Worm (Caenorhabditis elegans): ENCODE results near the gene C18H9.6.

DNA sequence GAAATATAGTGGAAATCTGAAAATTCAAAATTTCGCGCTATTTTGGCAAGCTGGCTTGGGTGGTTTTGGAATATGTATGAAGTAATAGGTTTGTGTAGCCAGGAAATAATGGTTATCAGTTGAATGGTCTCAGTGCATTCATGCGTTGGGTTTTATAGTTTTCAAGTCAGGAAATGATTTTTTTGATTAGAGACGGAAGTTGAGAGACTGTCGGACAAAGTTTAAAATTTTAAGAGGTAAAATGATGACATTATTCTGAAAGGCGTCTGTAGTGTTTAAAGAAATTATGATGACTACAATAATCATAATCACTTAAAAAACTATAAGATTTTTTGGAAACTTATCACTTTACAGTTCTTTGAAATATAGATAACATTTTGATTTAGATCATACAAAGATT is at the start of gene C18H9.6:
- TF ChIP-seq ztf-26 (tag; optimal IDR thresholded peaks at IDR 0.05) (no peak), F23B12.7 (tag; optimal IDR thresholded peaks at IDR 0.05; ENCODE audit: insufficient read depth) (no peak)
